Worm (Caenorhabditis elegans): ENCODE measurements around the gene ZK546.19.
"Not testable (repeated sequence)": the region's sequence is repeated elsewhere in the genome, so short reads cannot be mapped to it uniquely, and the experiment has no call there.

ce11 chrII:4932727-4933126, 8.8 kb upstream of the ZK546.19 start, which contains the start of gene msp-152:
- TF ChIP-seq nhr-11 (tag; optimal IDR thresholded peaks at IDR 0.05); nhr-77 (tag; optimal IDR thresholded peaks at IDR 0.05); unc-55 (GFP tag; optimal IDR thresholded peaks at IDR 0.05); ztf-4 (tag; optimal IDR thresholded peaks at IDR 0.05); nhr-237 (tag; optimal IDR thresholded peaks at IDR 0.05); lin-11 (tag; optimal IDR thresholded peaks at IDR 0.05); nhr-12 (tag; optimal IDR thresholded peaks at IDR 0.05): not testable (repeated sequence)

Data from whole organism, L2 larva.